Worm (Caenorhabditis elegans) whole organism, L1 larva: Measurements from ENCODE around the gene T04A8.13.

Source experiments
- ceh-82 ChIP-seq, 3 experiments: fragments of 150-350 bp in 1 of 3; sonication (generic microtip) in 2 of 3; optimal IDR thresholded peaks; 2 replicates each; lab custom pipeline; 2014 to 2017; ENCODE audit warnings: missing biosample characterization in 3 of 3, missing genetic modification characterization in 3 of 3
- elt-3 ChIP-seq, 6 experiments: fragments of 150-350 bp in 1 of 6; sonication (generic microtip); optimal IDR thresholded peaks; 2 replicates each; lab custom pipeline; 2017 to 2018; ENCODE audit warnings: missing biosample characterization in 6 of 6, missing genetic modification characterization in 6 of 6, inconsistent platforms in 1 of 6
- fkh-10 ChIP-seq: sonication (generic microtip); optimal IDR thresholded peaks from 2 replicates; lab custom pipeline; 2017; ENCODE audit warnings: missing biosample characterization, missing genetic modification reagents, missing genetic modification characterization
- fos-1 ChIP-seq: fragments of 150-350 bp; optimal IDR thresholded peaks from 2 replicates; lab custom pipeline; 2014; ENCODE audit warnings: missing biosample characterization, missing genetic modification characterization
- nhr-84 ChIP-seq: sonication (generic microtip); optimal IDR thresholded peaks from 2 replicates; lab custom pipeline; 2017; ENCODE audit warnings: missing biosample characterization, missing genetic modification characterization
- skn-1 ChIP-seq: fragments of 150-350 bp; optimal IDR thresholded peaks from 2 replicates; lab custom pipeline; 2014; ENCODE audit warnings: missing biosample characterization, missing genetic modification characterization
- snpc-4 ChIP-seq: fragments of 150-350 bp; optimal IDR thresholded peaks from 2 replicates; lab custom pipeline; 2014; ENCODE audit warnings: missing biosample characterization, missing genetic modification characterization
- tbx-2 ChIP-seq: sonication (generic microtip); optimal IDR thresholded peaks from 2 replicates; lab custom pipeline; 2016; ENCODE audit warnings: missing genetic modification characterization, missing compliant biosample characterization
- zag-1 ChIP-seq: fragments of 150-350 bp; optimal IDR thresholded peaks from 2 replicates; lab custom pipeline; 2014; ENCODE audit warnings: missing biosample characterization, missing genetic modification characterization

- TF ChIP-seq ceh-82 (tag; optimal IDR thresholded peaks at IDR 0.05; lab: Kevin White, UChicago) (no peak), tbx-2 (no peak), elt-3 (tag; optimal IDR thresholded peaks at IDR 0.05; lab: Kevin White, UChicago) (no peak), zag-1 (no peak), skn-1 (tag; lab: Kevin White, UChicago) (no peak), fkh-10 (GFP tag; lab: Kevin White, UChicago) (no peak), snpc-4 (tag; lab: Kevin White, UChicago) (no peak), nhr-84 (no peak), fos-1 (tag; lab: Kevin White, UChicago) (no peak)
Measured at ce11 chrIII:4658384-4658844, 48.4 kb upstream of the T04A8.13 start, which contains the start of gene cdka-1.
